Worm (Caenorhabditis elegans) whole organism, L4/young adult: ENCODE data around the gene idpb-2.

Source experiments
- W03F9.2 ChIP-seq: fragments of 150-350 bp; optimal IDR thresholded peaks from 2 replicates; lab custom pipeline; 2014; ENCODE audit warnings: missing biosample characterization, missing genetic modification characterization
- dao-5 ChIP-seq: sonication (generic microtip); optimal IDR thresholded peaks from 2 replicates; lab custom pipeline; 2016; ENCODE audit warnings: missing genotype, missing genetic modification characterization, moderate library complexity, missing compliant biosample characterization
- him-1 ChIP-seq: sonication (generic microtip); optimal IDR thresholded peaks from 2 replicates; lab custom pipeline; 2016; ENCODE audit warnings: missing genotype, missing genetic modification reagents, missing genetic modification characterization, missing compliant biosample characterization

DNA sequence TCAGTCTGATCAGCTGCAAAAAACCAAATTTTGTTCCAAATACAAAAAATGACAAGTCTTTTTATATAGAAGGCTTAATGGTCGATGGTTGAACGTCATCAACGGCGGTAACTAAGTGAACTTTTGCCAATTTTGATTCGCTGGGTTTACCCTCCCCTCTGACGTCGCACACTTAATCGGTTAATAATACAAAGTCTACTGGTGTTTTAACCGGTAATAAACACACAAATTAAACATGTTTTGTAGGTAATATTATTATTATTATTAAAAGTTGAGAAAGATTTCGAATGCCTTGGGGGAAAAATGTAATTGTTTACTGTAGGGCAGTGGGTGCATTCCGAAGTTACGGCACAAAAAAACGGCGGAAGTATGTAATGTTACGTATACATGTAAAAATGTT is 8.7 kb downstream of the idpb-2 start, which contains the start of gene pho-12:
- TF ChIP-seq W03F9.2 (tag; lab: Kevin White, UChicago) = no peak
- TF ChIP-seq dao-5 (tag; lab: Kevin White, UChicago) = no peak
- TF ChIP-seq him-1 = no peak
